Worm (Caenorhabditis elegans): ENCODE measurements around the gene F56D2.2.

Gene F56D2.2

DNA sequence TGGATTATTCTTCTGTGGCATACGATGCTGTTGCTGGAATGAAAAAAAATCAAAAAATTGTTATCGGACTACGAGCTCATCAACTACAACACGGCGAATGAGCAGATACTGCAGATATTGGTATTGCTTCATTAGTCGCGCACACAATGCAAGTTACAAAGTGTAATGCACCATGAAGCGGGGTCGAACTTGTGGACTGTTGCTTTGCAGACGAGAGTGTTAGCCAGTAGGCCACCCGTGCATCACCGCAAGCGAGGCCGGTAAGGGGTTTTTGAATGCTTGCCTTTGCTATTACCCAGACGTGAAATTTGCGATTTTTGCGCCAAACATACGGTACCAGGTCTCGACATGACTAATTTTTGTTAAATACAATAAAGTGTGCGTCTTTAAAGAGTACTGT lies 14.9 kb downstream of the F56D2.2 start (continued):
- TF ChIP-seq aptf-2 (GFP tag; conservative IDR thresholded peaks at IDR 0.05) = peak; percentile 67; the same call in 1 of the 2 replicates
- peak; percentile 69; the same call in 1 of the 2 replicates for TF ChIP-seq F39B2.1 (GFP tag; IDR thresholded peaks at IDR 0.05)
- TF ChIP-seq Y95B8A.8 (GFP tag; IDR thresholded peaks at IDR 0.05) = peak; percentile 71; the same call in 1 of the 2 replicates
- no peak for TF ChIP-seq gei-17 (GFP tag; optimal IDR thresholded peaks at IDR 0.05)
- no peak for TF ChIP-seq xnd-1 (tag; optimal IDR thresholded peaks at IDR 0.05)
- TF ChIP-seq B0019.2 (GFP tag; conservative IDR thresholded peaks at IDR 0.05) = peak; percentile 54
- peak; percentile 60 for TF ChIP-seq nhr-179 (tag; optimal IDR thresholded peaks at IDR 0.05)
- TF ChIP-seq madf-10 (tag; optimal IDR thresholded peaks at IDR 0.05) = peak; percentile 83
- TF ChIP-seq F37B4.10 (GFP tag; IDR thresholded peaks at IDR 0.05) = 0 out of 2 replicates have a peak, but pooled peaks have one; percentile 71
- peak; percentile 87 for TF ChIP-seq zim-3 (tag; optimal IDR thresholded peaks at IDR 0.05)
- no peak for TF ChIP-seq Y53F4B.3 (GFP tag; IDR thresholded peaks at IDR 0.05)
- no peak for TF ChIP-seq lag-1 (GFP tag; IDR thresholded peaks at IDR 0.05)
- TF ChIP-seq ekl-4 (GFP tag; IDR thresholded peaks at IDR 0.05) = peak; percentile 77; the same call in 1 of the 2 replicates
- TF ChIP-seq nfya-1 (tag; optimal IDR thresholded peaks at IDR 0.05; ENCODE audit: borderline replicate concordance, insufficient read depth) = no peak
- TF ChIP-seq C17E4.6 (GFP tag; IDR thresholded peaks at IDR 0.05) = peak; percentile 73; the same call in 1 of the 2 replicates
- no peak for TF ChIP-seq C06A6.2 (GFP tag; conservative IDR thresholded peaks at IDR 0.05)
- TF ChIP-seq ztf-3 (GFP tag; optimal IDR thresholded peaks at IDR 0.05) = peak; percentile 74
- peak; percentile 87 for TF ChIP-seq T07F8.4 (tag; optimal IDR thresholded peaks at IDR 0.05)
- no peak for TF ChIP-seq F55B11.4 (tag; optimal IDR thresholded peaks at IDR 0.05; ENCODE audit: borderline replicate concordance, insufficient read depth)
- 0 out of 2 replicates have a peak, but pooled peaks have one; percentile 49 for TF ChIP-seq K11D2.4 (GFP tag; IDR thresholded peaks at IDR 0.05)
- TF ChIP-seq efl-1 (GFP tag; optimal IDR thresholded peaks at IDR 0.05) = no peak
- TF ChIP-seq rec-8 (tag; optimal IDR thresholded peaks at IDR 0.05) = peak; percentile 77 to 91
- peak; percentile 75 for TF ChIP-seq lin-54 (GFP tag; optimal IDR thresholded peaks at IDR 0.05)
- peak; percentile 13 for TF ChIP-seq tbx-9 (tag; optimal IDR thresholded peaks at IDR 0.05; ENCODE audit: borderline replicate concordance)
- peak; percentile 77 for TF ChIP-seq ztf-26 (tag; optimal IDR thresholded peaks at IDR 0.05)
- peak; percentile 65 for TF ChIP-seq ceh-79 (tag; optimal IDR thresholded peaks at IDR 0.05)
- TF ChIP-seq rpc-1 (optimal IDR thresholded peaks at IDR 0.05) = peak; percentile 77
- peak; percentile 89 for TF ChIP-seq rpc-1 (tag; optimal IDR thresholded peaks at IDR 0.05)
- TF ChIP-seq sea-2 (GFP tag; IDR thresholded peaks at IDR 0.05) = no peak
- no peak for TF ChIP-seq ceh-58 (GFP tag; IDR thresholded peaks at IDR 0.05)
- TF ChIP-seq ztf-6 (GFP tag; IDR thresholded peaks at IDR 0.05) = 0 out of 2 replicates have a peak, but pooled peaks have one; percentile 31
- peak; percentile 79; the same call in 1 of the 2 replicates for TF ChIP-seq egl-18 (GFP tag; IDR thresholded peaks at IDR 0.05)
- TF ChIP-seq ztf-28 (GFP tag; IDR thresholded peaks at IDR 0.05) = 0 out of 2 replicates have a peak, but pooled peaks have one; percentile 50
- TF ChIP-seq F23B12.7 (tag; optimal IDR thresholded peaks at IDR 0.05; ENCODE audit: insufficient read depth) = peak; percentile 91
- TF ChIP-seq nhr-27 (tag; optimal IDR thresholded peaks at IDR 0.05) = peak; percentile 41

ce11 chrIII:5603439-5603986 lies 16.4 kb downstream of the F56D2.2 start, which contains the start of gene madf-11:
Gene madf-11 (minus strand): TSS chrIII:5603489.
- TF ChIP-seq F39B2.1 (GFP tag; IDR thresholded peaks at IDR 0.05) = no peak
- TF ChIP-seq lin-35 (GFP tag; optimal IDR thresholded peaks at IDR 0.05) = peak in 1 of 3 experiments; percentile 67
- TF ChIP-seq D2030.7 (GFP tag; IDR thresholded peaks at IDR 0.05) = no peak
- no peak for TF ChIP-seq fkh-3 (tag; optimal IDR thresholded peaks at IDR 0.05)
- TF ChIP-seq hlh-12 (tag; optimal IDR thresholded peaks at IDR 0.05) = no peak
- TF ChIP-seq snpc-4 (GFP tag; optimal IDR thresholded peaks at IDR 0.05) = no peak
- peak in 2 of 4 experiments; percentile 18 to 33 for TF ChIP-seq snpc-4 (tag; optimal IDR thresholded peaks at IDR 0.05)
- no peak for TF ChIP-seq madf-8 (GFP tag; conservative IDR thresholded peaks at IDR 0.05)
- peak; percentile 31; the same call in 1 of the 2 replicates for TF ChIP-seq attf-3 (GFP tag; conservative IDR thresholded peaks at IDR 0.05)
- peak; percentile 9 for TF ChIP-seq ztf-18 (tag; optimal IDR thresholded peaks at IDR 0.05)
- no peak for TF ChIP-seq repo-1 (tag; optimal IDR thresholded peaks at IDR 0.05)
- TF ChIP-seq K12H6.12 (tag; optimal IDR thresholded peaks at IDR 0.05) = peak; percentile 62
- TF ChIP-seq lir-1 (GFP tag; conservative IDR thresholded peaks at IDR 0.05) = no peak
- TF ChIP-seq athp-1 (tag; optimal IDR thresholded peaks at IDR 0.05) = no peak
- peak; percentile 66 for TF ChIP-seq mcd-1 (GFP tag; IDR thresholded peaks at IDR 0.05)
- TF ChIP-seq hmg-1.2 (GFP tag; IDR thresholded peaks at IDR 0.05) = peak; percentile 57; the same call in 1 of the 2 replicates

All from whole organism, young adult.